Fruit fly (Drosophila melanogaster) whole organism, embryonic: ENCODE results near the gene GlcAT-P.

ENCODE experiments used
- Adf1 ChIP-seq: fragments of 200-800 bp; sonication (Bioruptor generic); IDR thresholded peaks from 2 replicates; pipeline ENCODE4 v1.3.6; 2022; ENCODE audit warnings: missing biosample characterization, missing genetic modification characterization
- Sox102F ChIP-seq: fragments of 200-800 bp; sonication (Bioruptor generic); optimal IDR thresholded peaks from 2 replicates; lab custom pipeline; 2018; ENCODE audit warnings: missing biosample characterization, mild to moderate bottlenecking, missing genetic modification characterization, moderate library complexity
- kni ChIP-seq: fragments of 200-800 bp; sonication (Bioruptor generic); optimal IDR thresholded peaks from 3 replicates; lab custom pipeline; 2017; ENCODE audit warnings: mild to moderate bottlenecking, missing biosample characterization, missing genetic modification reagents, missing genetic modification characterization
- nau ChIP-seq: fragments of 200-800 bp; sonication (Bioruptor generic); optimal IDR thresholded peaks from 3 replicates; lab custom pipeline; 2017; ENCODE audit warnings: missing biosample characterization, mild to moderate bottlenecking, missing genetic modification characterization, missing genetic modification reagents

- TF ChIP-seq nau (GFP tag; lab: Kevin White, UChicago) (no peak), kni (GFP tag; lab: Kevin White, UChicago) (no peak), Adf1 (no peak), Sox102F (GFP tag; lab: Kevin White, UChicago) (no peak)
Measured at dm6 chr3L:11236118-11236517, 38.8 kb upstream of the GlcAT-P start, which contains the start of gene Ir68a.
